Fruit fly (Drosophila melanogaster): Measurements from ENCODE around the gene CG7148.

CG7148 gene

dm6 chr3L:21808003-21808530 is 24.0 kb downstream of the CG7148 start (continued):
- TF ChIP-seq Hsf (GFP tag; optimal IDR thresholded peaks at IDR 0.05) (peak; percentile 30), sd (tag; optimal IDR thresholded peaks at IDR 0.05) (no peak), pnt (GFP tag; optimal IDR thresholded peaks at IDR 0.05) (no peak), CG6254 (GFP tag; optimal IDR thresholded peaks at IDR 0.05) (peak; percentile 67), CG8359 (GFP tag; optimal IDR thresholded peaks at IDR 0.05; ENCODE audit: borderline replicate concordance) (peak; percentile 33), CrebB (tag; optimal IDR thresholded peaks at IDR 0.05) (no peak), Bdp1 (GFP tag; optimal IDR thresholded peaks at IDR 0.05) (no peak), CG7271 (tag; optimal IDR thresholded peaks at IDR 0.05) (no peak), CG8478 (optimal IDR thresholded peaks at IDR 0.05) (no peak), sima (GFP tag; optimal IDR thresholded peaks at IDR 0.05) (no peak), trem (tag; optimal IDR thresholded peaks at IDR 0.05) (peak; percentile 71), cwo (GFP tag; optimal IDR thresholded peaks at IDR 0.05) (no peak), CG10565 (GFP tag; optimal IDR thresholded peaks at IDR 0.05) (no peak), trh (GFP tag; optimal IDR thresholded peaks at IDR 0.05) (peak; percentile 12), CG8944 (GFP tag; optimal IDR thresholded peaks at IDR 0.05) (no peak), lov (optimal IDR thresholded peaks at IDR 0.05) (no peak), lov (GFP tag; IDR thresholded peaks at IDR 0.05) (0 out of 3 replicates have a peak, but pooled peaks have one; percentile 62), CG10543 (GFP tag; optimal IDR thresholded peaks at IDR 0.05) (no peak), NFAT (GFP tag; IDR thresholded peaks at IDR 0.05) (peak; percentile 44; the same call in 1 of the 2 replicates), peb (GFP tag; IDR thresholded peaks at IDR 0.05) (0 out of 2 replicates have a peak, but pooled peaks have one; percentile 44), ato (GFP tag; IDR thresholded peaks at IDR 0.05; ENCODE audit: partially characterized antibody) (no peak), sc (optimal IDR thresholded peaks at IDR 0.05) (no peak), sc (GFP tag; optimal IDR thresholded peaks at IDR 0.05) (peak; percentile 44), h (optimal IDR thresholded peaks at IDR 0.05) (no peak), CG10654 (GFP tag; optimal IDR thresholded peaks at IDR 0.05) (peak; percentile 54), phol (tag; optimal IDR thresholded peaks at IDR 0.05) (peak; percentile 82), Sry-δ (GFP tag; optimal IDR thresholded peaks at IDR 0.05) (no peak), wdn (GFP tag; IDR thresholded peaks at IDR 0.05) (0 out of 2 replicates have a peak, but pooled peaks have one; percentile 30), vfl (GFP tag; optimal IDR thresholded peaks at IDR 0.05) (no peak), Sox102F (GFP tag; optimal IDR thresholded peaks at IDR 0.05) (peak; percentile 77), CG11723 (GFP tag; optimal IDR thresholded peaks at IDR 0.05) (peak; percentile 47), kni (GFP tag; optimal IDR thresholded peaks at IDR 0.05) (no peak), CG15601 (tag; optimal IDR thresholded peaks at IDR 0.05) (no peak), bbx (GFP tag; IDR thresholded peaks at IDR 0.05; ENCODE audit: partially characterized antibody) (no peak), CG18476 (GFP tag; optimal IDR thresholded peaks at IDR 0.05) (no peak), dan (GFP tag; IDR thresholded peaks at IDR 0.05) (no peak), twi (tag; optimal IDR thresholded peaks at IDR 0.05) (peak; percentile 13), Nf-YA (GFP tag; IDR thresholded peaks at IDR 0.05) (peak; percentile 71), schlank (tag; optimal IDR thresholded peaks at IDR 0.05) (no peak), yki (optimal IDR thresholded peaks at IDR 0.05) (peak; percentile 1), CG11696 (GFP tag; IDR thresholded peaks at IDR 0.05) (peak; percentile 54; the same call in 1 of the 2 replicates), Kr (GFP tag; optimal IDR thresholded peaks at IDR 0.05) (no peak), HHEX (GFP tag; optimal IDR thresholded peaks at IDR 0.05) (no peak), hbn (GFP tag; IDR thresholded peaks at IDR 0.05; ENCODE audit: partially characterized antibody) (no peak), gfzf (GFP tag; optimal IDR thresholded peaks at IDR 0.05) (no peak), fu2 (GFP tag; optimal IDR thresholded peaks at IDR 0.05) (no peak), HmgZ (tag; optimal IDR thresholded peaks at IDR 0.05) (no peak), gro (GFP tag; optimal IDR thresholded peaks at IDR 0.05) (no peak), slou (GFP tag; optimal IDR thresholded peaks at IDR 0.05) (no peak), pum (GFP tag; optimal IDR thresholded peaks at IDR 0.05) (no peak), shn (GFP tag; optimal IDR thresholded peaks at IDR 0.05) (no peak), mam (GFP tag; optimal IDR thresholded peaks at IDR 0.05) (no peak)
